Fruit fly (Drosophila melanogaster) whole organism, pupa: Measurements from ENCODE around the gene Imp.

Experiments
- CG14655 ChIP-seq: fragments of 200-800 bp; sonication (Bioruptor generic); optimal IDR thresholded peaks from 3 replicates; lab custom pipeline; 2017; ENCODE audit warnings: mild to moderate bottlenecking, missing biosample characterization, missing genetic modification reagents, missing genetic modification characterization
- CG15710 ChIP-seq: fragments of 200-800 bp; sonication (Bioruptor generic); optimal IDR thresholded peaks from 2 replicates; lab custom pipeline; 2018; ENCODE audit warnings: missing biosample characterization, mild to moderate bottlenecking, missing genetic modification characterization, moderate library complexity
- D1 ChIP-seq: fragments of 200-800 bp; sonication (Bioruptor generic); optimal IDR thresholded peaks from 2 replicates; lab custom pipeline; 2018; ENCODE audit warnings: missing biosample characterization, mild to moderate bottlenecking, missing genetic modification characterization, moderate library complexity
- Snoo ChIP-seq: fragments of 200-800 bp; sonication (Bioruptor generic); optimal IDR thresholded peaks from 3 replicates; lab custom pipeline; 2017; ENCODE audit warnings: missing biosample characterization, mild to moderate bottlenecking, missing genetic modification characterization, inconsistent platforms

DNA sequence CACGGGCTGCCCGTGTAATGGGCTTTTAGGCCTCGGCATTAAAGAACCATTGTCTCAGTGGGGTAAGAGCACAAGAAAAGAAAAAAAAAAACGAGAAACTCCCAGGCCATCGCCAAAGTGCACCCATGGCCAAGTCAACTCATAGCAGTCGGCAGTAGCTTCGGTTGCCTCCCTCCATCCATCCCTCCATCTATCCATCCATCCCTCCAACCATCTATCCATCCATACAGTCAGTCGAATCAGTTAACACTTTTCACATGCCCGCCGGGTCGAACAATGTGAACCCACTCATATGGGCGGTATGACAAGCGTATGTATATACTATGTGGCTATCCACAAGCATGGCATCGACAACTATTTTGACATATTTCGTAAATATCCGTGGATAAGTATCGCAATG is 43.6 kb upstream of the Imp start:
- no peak for TF ChIP-seq CG15710
- no peak for TF ChIP-seq CG14655 (GFP tag; lab: Kevin White, UChicago)
- TF ChIP-seq D1 (tag; lab: Kevin White, UChicago) = no peak
- no peak for TF ChIP-seq Snoo
